Worm (Caenorhabditis elegans) whole organism, L3 larva: ENCODE data around the gene sri-77.

ENCODE experiments used
- R02D3.7 ChIP-seq: fragments of 150-350 bp; optimal IDR thresholded peaks from 2 replicates; lab custom pipeline; 2014; ENCODE audit warnings: missing biosample characterization, missing genetic modification characterization
- ama-1 ChIP-seq: fragments of 150-350 bp; optimal IDR thresholded peaks from 2 replicates; lab custom pipeline; 2018
- ceh-16 ChIP-seq: sonication (generic microtip); optimal IDR thresholded peaks from 2 replicates; lab custom pipeline; 2017; ENCODE audit warnings: missing biosample characterization, missing genetic modification characterization
- ceh-9 ChIP-seq: sonication (generic microtip); optimal IDR thresholded peaks from 2 replicates; lab custom pipeline; 2018; ENCODE audit warnings: missing biosample characterization, missing genetic modification characterization
- egl-27 ChIP-seq: sonication (generic microtip); optimal IDR thresholded peaks from 4 replicates; lab custom pipeline; 2017; ENCODE audit warnings: missing biosample characterization, missing genetic modification reagents, missing genetic modification characterization
- egl-5 ChIP-seq: fragments of 150-350 bp; optimal IDR thresholded peaks from 2 replicates; lab custom pipeline; 2017; ENCODE audit warnings: missing biosample characterization, missing genetic modification reagents, missing genetic modification characterization, inconsistent platforms
- elt-1 ChIP-seq: fragments of 150-350 bp; optimal IDR thresholded peaks from 2 replicates; lab custom pipeline; 2014; ENCODE audit warnings: missing biosample characterization, missing genetic modification characterization
- elt-2 ChIP-seq: sonication (generic microtip); optimal IDR thresholded peaks from 2 replicates; lab custom pipeline; 2016; ENCODE audit warnings: missing genetic modification reagents, mild to moderate bottlenecking, missing genetic modification characterization, missing compliant biosample characterization
- elt-3 ChIP-seq, 3 experiments: fragments of 150-350 bp in 1 of 3; sonication (generic microtip) in 2 of 3; optimal IDR thresholded peaks; 2 replicates in 2 of 3; 4 replicates in 1 of 3; lab custom pipeline; 2014 to 2017; ENCODE audit warnings: missing biosample characterization in 3 of 3, missing genetic modification characterization in 3 of 3
- eor-1 ChIP-seq, 2 experiments: fragments of 150-350 bp; optimal IDR thresholded peaks; 2 replicates each; lab custom pipeline; 2014 to 2018; ENCODE audit warnings: missing biosample characterization in 2 of 2, missing genetic modification characterization in 2 of 2
- fkh-10 ChIP-seq: sonication (generic microtip); optimal IDR thresholded peaks from 2 replicates; lab custom pipeline; 2017; ENCODE audit warnings: missing biosample characterization, missing genetic modification reagents, missing genetic modification characterization
- fos-1 ChIP-seq: fragments of 150-350 bp; optimal IDR thresholded peaks from 2 replicates; lab custom pipeline; 2014; ENCODE audit warnings: missing biosample characterization, missing genetic modification characterization
- hmg-11 ChIP-seq: sonication (generic microtip); optimal IDR thresholded peaks from 2 replicates; lab custom pipeline; 2016; ENCODE audit warnings: missing genetic modification characterization, missing compliant biosample characterization
- jun-1 ChIP-seq: fragments of 150-350 bp; optimal IDR thresholded peaks from 2 replicates; lab custom pipeline; 2014; ENCODE audit warnings: missing biosample characterization, missing genetic modification reagents, missing genetic modification characterization
- lin-15B ChIP-seq: fragments of 150-350 bp; optimal IDR thresholded peaks from 2 replicates; lab custom pipeline; 2014; ENCODE audit warnings: missing biosample characterization, missing genetic modification characterization
- lin-39 ChIP-seq: fragments of 150-350 bp; optimal IDR thresholded peaks from 2 replicates; lab custom pipeline; 2018; ENCODE audit warnings: missing biosample characterization, missing genetic modification reagents, missing genetic modification characterization
- lsy-12 ChIP-seq: sonication (generic microtip); optimal IDR thresholded peaks from 2 replicates; lab custom pipeline; 2016; ENCODE audit warnings: mild to moderate bottlenecking, missing genetic modification characterization, missing compliant biosample characterization
- nfya-1 ChIP-seq: sonication (generic microtip); optimal IDR thresholded peaks from 2 replicates; lab custom pipeline; 2017; ENCODE audit warnings: missing genetic modification characterization, mild to moderate bottlenecking, missing compliant biosample characterization, antibody characterized with exemption, moderate library complexity; ENCODE audit not compliant: insufficient read depth
- nhr-11 ChIP-seq: fragments of 150-350 bp; optimal IDR thresholded peaks from 2 replicates; lab custom pipeline; 2014; ENCODE audit warnings: missing biosample characterization, missing genetic modification characterization
- nhr-237 ChIP-seq: fragments of 150-350 bp; optimal IDR thresholded peaks from 2 replicates; lab custom pipeline; 2014; ENCODE audit warnings: missing biosample characterization, missing genetic modification characterization
- nhr-25 ChIP-seq: sonication (generic microtip); optimal IDR thresholded peaks from 2 replicates; lab custom pipeline; 2017; ENCODE audit warnings: missing biosample characterization, missing genetic modification characterization
- nhr-77 ChIP-seq: fragments of 150-350 bp; optimal IDR thresholded peaks from 2 replicates; lab custom pipeline; 2014; ENCODE audit warnings: missing biosample characterization, missing genetic modification characterization
- pha-4 ChIP-seq: fragments of 150-350 bp; optimal IDR thresholded peaks from 2 replicates; lab custom pipeline; 2014; ENCODE audit warnings: missing biosample characterization, missing genetic modification reagents, missing genetic modification characterization
- pqm-1 ChIP-seq: fragments of 150-350 bp; optimal IDR thresholded peaks from 2 replicates; lab custom pipeline; 2017; ENCODE audit warnings: missing biosample characterization, missing genetic modification characterization, inconsistent platforms
- sea-2 ChIP-seq: fragments of 150-350 bp; sonication (generic microtip); optimal IDR thresholded peaks from 4 replicates; lab custom pipeline; 2014; ENCODE audit warnings: missing biosample characterization, missing genetic modification reagents, missing genetic modification characterization
- skn-1 ChIP-seq: fragments of 150-350 bp; optimal IDR thresholded peaks from 2 replicates; lab custom pipeline; 2014; ENCODE audit warnings: missing biosample characterization, missing genetic modification characterization
- snpc-4 ChIP-seq: fragments of 150-350 bp; optimal IDR thresholded peaks from 2 replicates; lab custom pipeline; 2014; ENCODE audit warnings: missing biosample characterization, missing genetic modification characterization
- tbx-2 ChIP-seq: sonication (generic microtip); optimal IDR thresholded peaks from 2 replicates; lab custom pipeline; 2016; ENCODE audit warnings: mild to moderate bottlenecking, missing genetic modification characterization, missing compliant biosample characterization
- unc-39 ChIP-seq: sonication (generic microtip); optimal IDR thresholded peaks from 4 replicates; lab custom pipeline; 2017; ENCODE audit warnings: missing biosample characterization, missing genetic modification characterization
- unc-62 ChIP-seq: fragments of 150-350 bp; sonication (generic microtip); optimal IDR thresholded peaks from 4 replicates; lab custom pipeline; 2014; ENCODE audit warnings: missing biosample characterization, missing genetic modification reagents, missing genetic modification characterization
- zag-1 ChIP-seq: fragments of 150-350 bp; optimal IDR thresholded peaks from 2 replicates; lab custom pipeline; 2014; ENCODE audit warnings: missing biosample characterization, missing genetic modification characterization
- ztf-11 ChIP-seq: fragments of 150-350 bp; optimal IDR thresholded peaks from 2 replicates; lab custom pipeline; 2014; ENCODE audit warnings: missing biosample characterization, missing genetic modification characterization
- ztf-4 ChIP-seq: fragments of 150-350 bp; optimal IDR thresholded peaks from 2 replicates; lab custom pipeline; 2014; ENCODE audit warnings: missing biosample characterization, missing genetic modification characterization

sri-77 gene

ce11 chrII:2631169-2631568 lies 25.9 kb upstream of the sri-77 start, which contains the start of gene D2062.1:
Gene D2062.1, plus strand, starts transcription at chrII:2631469.
- no peak for TF ChIP-seq unc-39
- TF ChIP-seq ztf-11 (tag; lab: Kevin White, UChicago) = no peak
- TF ChIP-seq unc-62 (GFP tag; lab: Kevin White, UChicago) = no peak
- no peak for TF ChIP-seq fos-1 (tag; lab: Kevin White, UChicago)
- TF ChIP-seq elt-3 (tag; optimal IDR thresholded peaks at IDR 0.05; lab: Kevin White, UChicago) = no peak

- TF ChIP-seq ama-1 (no peak), R02D3.7 (tag; lab: Kevin White, UChicago) (no peak), unc-62 (GFP tag; lab: Kevin White, UChicago) (no peak), sea-2 (GFP tag; lab: Kevin White, UChicago) (no peak), ztf-4 (tag; lab: Kevin White, UChicago) (no peak), lsy-12 (tag; lab: Kevin White, UChicago) (no peak), snpc-4 (tag; lab: Kevin White, UChicago) (no peak), ztf-11 (tag; lab: Kevin White, UChicago) (no peak), elt-1 (no peak)
Observed at ce11 chrII:2629270-2629669, 24.1 kb upstream of the sri-77 start, which contains the start of gene sri-37. Gene sri-37, plus strand, starts transcription at chrII:2629570.

- TF ChIP-seq pha-4 = no peak
- no peak for TF ChIP-seq egl-5 (tag; lab: Kevin White, UChicago)
Observed at ce11 chrII:2628401-2628800, 23.2 kb upstream of the sri-77 start.

DNA sequence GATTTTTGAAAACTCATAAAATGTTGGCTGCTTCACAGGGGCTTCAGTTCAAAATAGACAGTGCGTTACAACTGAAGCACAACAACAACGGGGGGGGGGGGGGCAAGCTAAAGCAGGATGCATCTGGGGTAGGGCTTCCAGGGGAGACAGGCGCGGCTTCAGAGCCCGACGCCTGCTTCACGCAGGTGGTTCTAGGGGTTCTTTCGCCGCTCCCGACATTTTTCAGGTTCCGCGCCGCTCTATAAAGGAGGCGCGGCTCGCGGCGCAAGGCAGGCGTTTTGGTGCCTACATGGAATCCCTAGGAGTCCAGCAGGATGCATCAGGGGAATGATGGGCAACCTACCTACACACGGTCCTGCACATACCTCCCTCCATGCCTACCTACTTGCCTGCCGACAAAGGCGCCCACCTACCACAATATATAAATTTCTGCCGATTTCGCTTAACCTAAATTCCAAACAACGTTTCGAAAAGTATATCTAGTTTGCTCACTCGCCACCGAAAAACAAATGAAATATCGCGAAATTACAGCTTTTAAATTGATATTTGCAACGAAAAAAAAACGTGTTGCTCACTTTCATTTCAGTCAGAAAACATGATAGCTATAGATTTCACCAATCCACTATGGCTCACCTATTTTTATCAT lies 22.1 kb upstream of the sri-77 start, which contains the start of gene sri-71:
Gene sri-71 (plus strand): TSS at position 596 of the 646 bp plus-strand sequence.
- TF ChIP-seq jun-1 (tag; lab: Kevin White, UChicago) (no peak), unc-39 (no peak), nhr-25 (tag; lab: Kevin White, UChicago) (no peak), zag-1 (tag; lab: Kevin White, UChicago) (no peak), R02D3.7 (tag; lab: Kevin White, UChicago) (no peak), nhr-237 (tag; lab: Kevin White, UChicago) (no peak), eor-1 (tag; optimal IDR thresholded peaks at IDR 0.05; lab: Kevin White, UChicago) (no peak), fkh-10 (GFP tag; lab: Kevin White, UChicago) (no peak), elt-3 (tag; optimal IDR thresholded peaks at IDR 0.05; lab: Kevin White, UChicago) (no peak), nfya-1 (no peak), lsy-12 (tag; lab: Kevin White, UChicago) (no peak), ztf-4 (tag; lab: Kevin White, UChicago) (no peak), egl-27 (no peak), ceh-9 (no peak), skn-1 (tag; lab: Kevin White, UChicago) (no peak), lin-15B (tag; lab: Kevin White, UChicago) (no peak), elt-2 (tag; lab: Kevin White, UChicago) (no peak), lin-39 (tag; lab: Kevin White, UChicago) (no peak)

DNA sequence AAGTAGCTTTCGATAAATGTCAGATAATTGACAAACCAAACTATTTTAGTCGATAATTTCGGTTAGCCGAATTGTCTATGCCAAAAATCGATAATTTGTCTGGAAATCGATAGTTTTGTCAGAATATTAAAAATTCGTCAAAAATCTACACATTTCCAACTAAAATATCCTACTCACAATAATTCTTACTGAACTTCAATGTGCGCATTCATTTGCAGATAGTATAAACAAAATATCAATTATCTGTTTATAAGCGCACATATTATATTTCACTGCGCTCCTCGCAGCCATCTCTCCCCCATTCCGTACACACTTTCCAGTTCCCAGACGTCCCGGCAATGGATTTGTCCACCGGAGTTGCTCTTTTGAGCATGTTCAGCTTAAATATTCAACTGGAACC lies 19.6 kb upstream of the sri-77 start, which contains the start of gene lgc-28:
Gene lgc-28 (plus strand): TSS at position 301 of the 400 bp plus-strand sequence.
- TF ChIP-seq ceh-16 (tag; lab: Kevin White, UChicago) (no peak), hmg-11 (tag; lab: Kevin White, UChicago) (no peak), jun-1 (tag; lab: Kevin White, UChicago) (no peak), ceh-9 (no peak), nhr-237 (tag; lab: Kevin White, UChicago) (no peak), unc-39 (no peak), tbx-2 (tag; lab: Kevin White, UChicago) (no peak), nhr-77 (tag; lab: Kevin White, UChicago) (no peak), pqm-1 (tag; lab: Kevin White, UChicago) (no peak), eor-1 (tag; optimal IDR thresholded peaks at IDR 0.05; lab: Kevin White, UChicago) (no peak), elt-3 (tag; optimal IDR thresholded peaks at IDR 0.05; lab: Kevin White, UChicago) (no peak), nhr-11 (tag; lab: Kevin White, UChicago) (no peak)
